Worm (Caenorhabditis elegans) whole organism, L1 larva: ENCODE measurements around the gene pqn-57.

Experiments
- C04F5.9 ChIP-seq: sonication (generic microtip); optimal IDR thresholded peaks from 2 replicates; lab custom pipeline; 2016; ENCODE audit warnings: missing genetic modification characterization, missing compliant biosample characterization
- C16A3.4 ChIP-seq: fragments of 150-350 bp; optimal IDR thresholded peaks from 2 replicates; lab custom pipeline; 2014; ENCODE audit warnings: missing biosample characterization, missing genetic modification characterization
- C34B4.2 ChIP-seq: sonication (generic microtip); optimal IDR thresholded peaks from 2 replicates; lab custom pipeline; 2017; ENCODE audit warnings: mild to moderate bottlenecking, missing genetic modification characterization, missing compliant biosample characterization
- F16B12.6 ChIP-seq: fragments of 150-350 bp; optimal IDR thresholded peaks from 2 replicates; lab custom pipeline; 2014; ENCODE audit warnings: missing biosample characterization, missing genetic modification characterization
- Y116A8C.19 ChIP-seq: sonication (generic microtip); optimal IDR thresholded peaks from 2 replicates; lab custom pipeline; 2016; ENCODE audit warnings: missing compliant biosample characterization, missing genetic modification characterization, borderline replicate concordance
- aha-1 ChIP-seq: fragments of 150-350 bp; optimal IDR thresholded peaks from 2 replicates; lab custom pipeline; 2014; ENCODE audit warnings: missing biosample characterization, missing genetic modification characterization
- alr-1 ChIP-seq: fragments of 200-800 bp; sonication (Bioruptor generic); optimal IDR thresholded peaks from 2 replicates; lab custom pipeline; 2018; ENCODE audit warnings: borderline replicate concordance, mild to moderate bottlenecking, missing genetic modification characterization, missing compliant biosample characterization
- aly-2 ChIP-seq: fragments of 150-350 bp; optimal IDR thresholded peaks from 2 replicates; lab custom pipeline; 2014; ENCODE audit warnings: missing biosample characterization, missing genetic modification characterization
- blmp-1 ChIP-seq: fragments of 150-350 bp; optimal IDR thresholded peaks from 2 replicates; lab custom pipeline; 2014; ENCODE audit warnings: missing biosample characterization, missing genetic modification characterization
- ces-1 ChIP-seq: fragments of 150-350 bp; optimal IDR thresholded peaks from 2 replicates; lab custom pipeline; 2014; ENCODE audit warnings: missing biosample characterization, missing genetic modification reagents, missing genetic modification characterization
- dpl-1 ChIP-seq, 3 experiments: fragments of 150-350 bp in 2 of 3; sonication (generic microtip) in 1 of 3; optimal IDR thresholded peaks; 2 replicates each; lab custom pipeline; 2014 to 2017; ENCODE audit warnings: missing biosample characterization in 3 of 3, missing genetic modification characterization in 3 of 3, missing genetic modification reagents in 3 of 3
- efl-1 ChIP-seq, 4 experiments: fragments of 150-350 bp; optimal IDR thresholded peaks in 3 of 4; peaks in 1 of 4; 1 replicate in 1 of 4; 2 replicates in 3 of 4; lab custom pipeline; 2014; ENCODE audit warnings: missing biosample characterization in 2 of 4, missing genetic modification characterization in 2 of 4, missing genetic modification reagents in 2 of 4
- efl-3 ChIP-seq: fragments of 200-800 bp; sonication (Bioruptor generic); optimal IDR thresholded peaks from 2 replicates; lab custom pipeline; 2018; ENCODE audit warnings: mild to moderate bottlenecking, missing genetic modification characterization, missing compliant biosample characterization
- egl-13 ChIP-seq: sonication (generic microtip); optimal IDR thresholded peaks from 2 replicates; lab custom pipeline; 2016; ENCODE audit warnings: missing genotype, missing genetic modification reagents, missing genetic modification characterization, missing compliant biosample characterization
- egl-27 ChIP-seq, 2 experiments: fragments of 150-350 bp in 1 of 2; sonication (generic microtip); optimal IDR thresholded peaks; 3 replicates each; lab custom pipeline; 2017 to 2018; ENCODE audit warnings: missing biosample characterization in 2 of 2, missing genetic modification characterization in 2 of 2, missing genetic modification reagents in 2 of 2
- ets-5 ChIP-seq: fragments of 200-800 bp; sonication (Bioruptor generic); IDR thresholded peaks from 2 replicates; pipeline ENCODE4 v1.3.6; 2022; ENCODE audit warnings: missing genetic modification characterization, missing compliant biosample characterization
- fkh-4 ChIP-seq: sonication (generic microtip); optimal IDR thresholded peaks from 2 replicates; lab custom pipeline; 2016; ENCODE audit warnings: missing compliant biosample characterization, missing genetic modification characterization, borderline replicate concordance
- fkh-8 ChIP-seq: sonication (generic microtip); optimal IDR thresholded peaks from 2 replicates; lab custom pipeline; 2016; ENCODE audit warnings: mild to moderate bottlenecking, missing genetic modification characterization, missing compliant biosample characterization
- fos-1 ChIP-seq: fragments of 150-350 bp; optimal IDR thresholded peaks from 2 replicates; lab custom pipeline; 2014; ENCODE audit warnings: missing biosample characterization, missing genetic modification characterization
- grh-1 ChIP-seq: fragments of 200-800 bp; sonication (Bioruptor generic); IDR thresholded peaks from 2 replicates; pipeline ENCODE4 v1.3.6; 2022; ENCODE audit warnings: missing genetic modification reagents, missing genetic modification characterization, missing compliant biosample characterization
- hpl-2 ChIP-seq: fragments of 150-350 bp; optimal IDR thresholded peaks from 2 replicates; lab custom pipeline; 2014; ENCODE audit warnings: missing biosample characterization, missing genetic modification reagents, missing genetic modification characterization
- irx-1 ChIP-seq: sonication (generic microtip); optimal IDR thresholded peaks from 2 replicates; lab custom pipeline; 2016; ENCODE audit warnings: missing genetic modification characterization, missing compliant biosample characterization
- isw-1 ChIP-seq: fragments of 200-800 bp; sonication (Bioruptor generic); IDR thresholded peaks from 2 replicates; pipeline ENCODE4 v1.3.6; 2022; ENCODE audit warnings: missing genetic modification characterization, missing compliant biosample characterization
- jun-1 ChIP-seq: fragments of 150-350 bp; optimal IDR thresholded peaks from 2 replicates; lab custom pipeline; 2014; ENCODE audit warnings: missing biosample characterization, missing genetic modification reagents, missing genetic modification characterization
- lin-14 ChIP-seq: fragments of 200-800 bp; sonication (Bioruptor generic); optimal IDR thresholded peaks from 2 replicates; lab custom pipeline; 2018; ENCODE audit warnings: mild to moderate bottlenecking, missing genetic modification characterization, moderate library complexity, missing compliant biosample characterization
- lin-15B ChIP-seq: fragments of 150-350 bp; sonication (generic microtip); optimal IDR thresholded peaks from 3 replicates; lab custom pipeline; 2014; ENCODE audit warnings: missing biosample characterization, missing genetic modification characterization
- lin-35 ChIP-seq, 2 experiments: fragments of 150-350 bp; optimal IDR thresholded peaks; 2 replicates each; lab custom pipeline; 2014; ENCODE audit warnings: missing biosample characterization in 2 of 2, missing genetic modification characterization in 2 of 2, missing genetic modification reagents in 2 of 2
- lin-39 ChIP-seq: fragments of 150-350 bp; optimal IDR thresholded peaks from 2 replicates; lab custom pipeline; 2014; ENCODE audit warnings: missing biosample characterization, missing genetic modification reagents, missing genetic modification characterization
- lir-3 ChIP-seq: sonication (generic microtip); optimal IDR thresholded peaks from 2 replicates; lab custom pipeline; 2016; ENCODE audit warnings: mild to moderate bottlenecking, missing genetic modification characterization, moderate library complexity, missing compliant biosample characterization; ENCODE audit not compliant: poor library complexity
- lsy-2 ChIP-seq, 2 experiments: fragments of 150-350 bp; optimal IDR thresholded peaks; 2 replicates each; lab custom pipeline; 2014; ENCODE audit warnings: missing biosample characterization in 2 of 2, missing genetic modification characterization in 2 of 2
- mab-9 ChIP-seq: fragments of 200-800 bp; sonication (Bioruptor generic); IDR thresholded peaks from 2 replicates; pipeline ENCODE4 v1.3.6; 2022; ENCODE audit warnings: missing genetic modification reagents, missing genetic modification characterization, missing compliant biosample characterization
- nhr-11 ChIP-seq: fragments of 150-350 bp; optimal IDR thresholded peaks from 2 replicates; lab custom pipeline; 2014; ENCODE audit warnings: missing biosample characterization, missing genetic modification characterization
- nhr-19 ChIP-seq: fragments of 200-800 bp; sonication (Bioruptor generic); conservative IDR thresholded peaks from 2 replicates; pipeline ENCODE4 v1.3.6; 2022; ENCODE audit warnings: missing genetic modification characterization, missing compliant biosample characterization
- nhr-237 ChIP-seq: fragments of 150-350 bp; optimal IDR thresholded peaks from 2 replicates; lab custom pipeline; 2014; ENCODE audit warnings: missing biosample characterization, missing genetic modification characterization
- nhr-47 ChIP-seq: sonication (generic microtip); optimal IDR thresholded peaks from 2 replicates; lab custom pipeline; 2016; ENCODE audit warnings: mild to moderate bottlenecking, missing genetic modification characterization, moderate library complexity, missing compliant biosample characterization
- nhr-71 ChIP-seq: sonication (generic microtip); optimal IDR thresholded peaks from 2 replicates; lab custom pipeline; 2016; ENCODE audit warnings: mild to moderate bottlenecking, missing genetic modification characterization, moderate library complexity, missing compliant biosample characterization
- nhr-76 ChIP-seq: sonication (generic microtip); optimal IDR thresholded peaks from 2 replicates; lab custom pipeline; 2017; ENCODE audit warnings: missing biosample characterization, missing genetic modification characterization
- nhr-84 ChIP-seq: sonication (generic microtip); optimal IDR thresholded peaks from 2 replicates; lab custom pipeline; 2017; ENCODE audit warnings: missing biosample characterization, missing genetic modification characterization
- nhr-85 ChIP-seq: sonication (generic microtip); peaks from one replicate; lab custom pipeline; 2016; ENCODE audit warnings: missing genetic modification characterization, inconsistent platforms, missing compliant biosample characterization
- nhr-90 ChIP-seq: sonication (generic microtip); optimal IDR thresholded peaks from 2 replicates; lab custom pipeline; 2016; ENCODE audit warnings: mild to moderate bottlenecking, missing genetic modification characterization, missing compliant biosample characterization; ENCODE audit not compliant: poor library complexity
- pag-3 ChIP-seq: sonication (generic microtip); optimal IDR thresholded peaks from 2 replicates; lab custom pipeline; 2017; ENCODE audit warnings: missing genetic modification characterization, mild to moderate bottlenecking, missing compliant biosample characterization, antibody characterized with exemption, borderline replicate concordance; ENCODE audit not compliant: insufficient read depth
- pax-3 ChIP-seq: fragments of 200-800 bp; sonication (Bioruptor generic); optimal IDR thresholded peaks from 2 replicates; lab custom pipeline; 2018; ENCODE audit warnings: mild to moderate bottlenecking, missing genetic modification characterization, moderate library complexity, missing compliant biosample characterization
- snu-23 ChIP-seq: sonication (generic microtip); optimal IDR thresholded peaks from 2 replicates; lab custom pipeline; 2016; ENCODE audit warnings: missing genetic modification characterization, missing compliant biosample characterization
- sox-4 ChIP-seq: sonication (generic microtip); optimal IDR thresholded peaks from 2 replicates; lab custom pipeline; 2016; ENCODE audit warnings: missing genetic modification characterization, missing compliant biosample characterization
- sptf-1 ChIP-seq: fragments of 150-350 bp; optimal IDR thresholded peaks from 2 replicates; lab custom pipeline; 2014; ENCODE audit warnings: missing biosample characterization, missing genetic modification characterization
- sup-37 ChIP-seq: fragments of 200-800 bp; sonication (Bioruptor generic); optimal IDR thresholded peaks from 2 replicates; lab custom pipeline; 2018; ENCODE audit warnings: mild to moderate bottlenecking, missing genetic modification characterization, missing compliant biosample characterization
- unc-130 ChIP-seq: fragments of 150-350 bp; optimal IDR thresholded peaks from 2 replicates; lab custom pipeline; 2017; ENCODE audit warnings: missing biosample characterization, missing genetic modification characterization, inconsistent platforms
- unc-62 ChIP-seq: fragments of 150-350 bp; optimal IDR thresholded peaks from 2 replicates; lab custom pipeline; 2014; ENCODE audit warnings: missing biosample characterization, missing genetic modification reagents, missing genetic modification characterization
- unc-86 ChIP-seq: sonication (generic microtip); optimal IDR thresholded peaks from 2 replicates; lab custom pipeline; 2016; ENCODE audit warnings: missing genetic modification characterization, missing compliant biosample characterization
- unc-98 ChIP-seq: fragments of 200-800 bp; sonication (Bioruptor generic); IDR thresholded peaks from 2 replicates; pipeline ENCODE4 v1.3.6; 2022; ENCODE audit warnings: missing genetic modification characterization, missing compliant biosample characterization
- xbp-1 ChIP-seq: sonication (generic microtip); optimal IDR thresholded peaks from 2 replicates; lab custom pipeline; 2016; ENCODE audit warnings: missing genetic modification characterization, missing compliant biosample characterization
- zip-4 ChIP-seq: fragments of 200-800 bp; sonication (Bioruptor generic); optimal IDR thresholded peaks from 2 replicates; lab custom pipeline; 2018; ENCODE audit warnings: mild to moderate bottlenecking, missing genetic modification characterization, moderate library complexity, missing compliant biosample characterization

The pqn-57 gene

DNA sequence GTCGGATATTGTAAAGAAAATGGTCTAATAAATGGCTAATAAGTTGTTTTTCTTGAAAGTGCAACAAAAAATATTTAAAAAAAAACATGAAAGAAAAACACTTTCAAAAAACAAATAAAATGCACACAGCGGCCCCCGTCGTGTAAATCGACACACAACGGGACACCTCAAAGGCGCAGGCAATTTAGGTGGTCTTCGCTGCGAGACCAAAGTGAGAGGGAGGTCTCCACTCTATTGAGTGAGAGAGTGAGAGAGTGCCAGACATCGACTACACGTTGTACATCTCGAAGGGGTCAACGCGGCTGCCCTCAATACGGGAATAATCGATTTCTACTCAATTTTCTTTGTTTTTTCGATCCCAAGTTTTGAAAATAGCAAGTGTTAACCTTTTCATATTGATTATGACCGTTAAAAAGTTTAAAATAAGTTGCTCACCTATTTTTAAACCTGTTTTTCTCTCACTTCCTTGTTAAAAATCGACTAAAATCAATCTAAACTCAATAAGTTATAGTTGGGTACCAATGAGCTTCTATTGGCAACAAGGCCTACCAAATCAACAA lies 34.0 kb downstream of the pqn-57 start, which contains the start of gene sec-16A.2:
Gene sec-16A.2, plus strand, starts transcription at position 510 of the 560 bp plus-strand sequence.
- TF ChIP-seq sptf-1 (tag; lab: Kevin White, UChicago) (no peak), unc-86 (tag; lab: Kevin White, UChicago) (no peak), unc-98 (GFP tag; lab: Robert Waterston, UW) (no peak), sup-37 (no peak), blmp-1 (tag; lab: Kevin White, UChicago) (peak; percentile 77), jun-1 (tag; lab: Kevin White, UChicago) (peak; percentile 4), lin-35 (GFP tag; optimal IDR thresholded peaks at IDR 0.05; lab: Kevin White, UChicago) (peak; percentile 52 to 75), ces-1 (GFP tag; lab: Kevin White, UChicago) (no peak), pag-3 (tag; lab: Kevin White, UChicago) (no peak), zip-4 (GFP tag; lab: Kevin White, UChicago) (no peak), lin-14 (GFP tag; lab: Kevin White, UChicago) (peak; percentile 90), pax-3 (tag; lab: Kevin White, UChicago) (no peak), egl-13 (tag; lab: Kevin White, UChicago) (no peak), efl-1 (optimal IDR thresholded peaks at IDR 0.05; lab: Kevin White, UChicago) (peak; percentile 42 to 71), efl-1 (GFP tag; optimal IDR thresholded peaks at IDR 0.05 in 1 of 2; lab: Kevin White, UChicago) (peak in 1 of 2 experiments; percentile 19), lin-39 (tag; lab: Kevin White, UChicago) (no peak), nhr-19 (GFP tag; lab: Robert Waterston, UW) (peak; percentile 47), unc-130 (peak; percentile 7), lin-15B (peak; percentile 48), Y116A8C.19 (no peak), aha-1 (no peak), nhr-84 (tag; lab: Kevin White, UChicago) (no peak), dpl-1 (GFP tag; optimal IDR thresholded peaks at IDR 0.05; lab: Kevin White, UChicago) (peak in 2 of 3 experiments; percentile 48 to 51), nhr-11 (tag; lab: Kevin White, UChicago) (no peak), nhr-85 (tag; lab: Kevin White, UChicago) (peak; percentile 82), nhr-76 (tag; lab: Kevin White, UChicago) (no peak), ets-5 (no peak), hpl-2 (GFP tag; lab: Kevin White, UChicago) (no peak), alr-1 (tag; lab: Kevin White, UChicago) (no peak), fkh-8 (tag; lab: Kevin White, UChicago) (peak; percentile 21), irx-1 (tag; lab: Kevin White, UChicago) (peak; percentile 11), C34B4.2 (no peak), xbp-1 (peak; percentile 66), grh-1 (no peak), fkh-4 (tag; lab: Kevin White, UChicago) (no peak), lsy-2 (tag; optimal IDR thresholded peaks at IDR 0.05; lab: Kevin White, UChicago) (peak; percentile 57 to 80), nhr-90 (tag; lab: Kevin White, UChicago) (peak; percentile 32), lir-3 (no peak), sox-4 (tag; lab: Kevin White, UChicago) (no peak), unc-62 (no peak), efl-3 (GFP tag; lab: Kevin White, UChicago) (no peak), C04F5.9 (no peak), isw-1 (GFP tag; lab: Robert Waterston, UW) (peak; percentile 21), F16B12.6 (no peak), nhr-237 (tag; lab: Kevin White, UChicago) (no peak), egl-27 (tag; optimal IDR thresholded peaks at IDR 0.05; lab: Kevin White, UChicago) (no peak), C16A3.4 (peak; percentile 55), snu-23 (GFP tag; lab: Kevin White, UChicago) (peak; percentile 73), aly-2 (tag; lab: Kevin White, UChicago) (no peak), mab-9 (GFP tag; lab: Robert Waterston, UW) (no peak), nhr-71 (tag; lab: Kevin White, UChicago) (peak; percentile 75), fos-1 (tag; lab: Kevin White, UChicago) (peak; percentile 34), nhr-47 (peak; percentile 57)
